Worm (Caenorhabditis elegans): Measurements from ENCODE around the gene mxl-1.

The mxl-1 gene

ce11 chrV:11217394-11217793 is 27.2 kb upstream of the mxl-1 start, which contains the start of gene cyp-29A2:
TSS of gene cyp-29A2 (plus strand) at chrV:11217583.
- TF ChIP-seq nfya-1 (tag; optimal IDR thresholded peaks at IDR 0.05): no peak
- no peak for TF ChIP-seq lim-6 (tag; optimal IDR thresholded peaks at IDR 0.05)
- no peak for TF ChIP-seq C38D4.7 (GFP tag; optimal IDR thresholded peaks at IDR 0.05)
- no peak for TF ChIP-seq ama-1 (optimal IDR thresholded peaks at IDR 0.05)
- TF ChIP-seq Y22D7AL.16 (tag; optimal IDR thresholded peaks at IDR 0.05): no peak
- no peak for TF ChIP-seq pag-3 (tag; optimal IDR thresholded peaks at IDR 0.05; ENCODE audit: borderline replicate concordance)
- TF ChIP-seq zip-5 (tag; optimal IDR thresholded peaks at IDR 0.05): no peak
- no peak for TF ChIP-seq hlh-6 (tag; optimal IDR thresholded peaks at IDR 0.05)
- no peak for TF ChIP-seq ceh-22 (tag; optimal IDR thresholded peaks at IDR 0.05)
- TF ChIP-seq T23F11.4 (GFP tag; optimal IDR thresholded peaks at IDR 0.05): no peak
- no peak for TF ChIP-seq ceh-9 (tag; optimal IDR thresholded peaks at IDR 0.05)
- TF ChIP-seq mec-3 (tag; optimal IDR thresholded peaks at IDR 0.05; ENCODE audit: borderline replicate concordance): no peak
- no peak for TF ChIP-seq tbx-7 (tag; optimal IDR thresholded peaks at IDR 0.05)
- TF ChIP-seq hlh-15 (tag; optimal IDR thresholded peaks at IDR 0.05): no peak
- no peak for TF ChIP-seq fax-1 (tag; optimal IDR thresholded peaks at IDR 0.05)

- no peak for TF ChIP-seq nhr-232 (tag; optimal IDR thresholded peaks at IDR 0.05)
- peak; percentile 24 for TF ChIP-seq elt-2 (tag; optimal IDR thresholded peaks at IDR 0.05)
Measured at ce11 chrV:11220415-11220814, 24.2 kb upstream of the mxl-1 start.

- no peak for TF ChIP-seq ref-2 (tag; optimal IDR thresholded peaks at IDR 0.05)
- no peak for TF ChIP-seq ama-1 (optimal IDR thresholded peaks at IDR 0.05)
- TF ChIP-seq dmd-4 (tag; optimal IDR thresholded peaks at IDR 0.05; ENCODE audit: borderline replicate concordance): no peak
- TF ChIP-seq ceh-14 (tag; optimal IDR thresholded peaks at IDR 0.05): no peak
- TF ChIP-seq madf-2 (tag; optimal IDR thresholded peaks at IDR 0.05): no peak
- no peak for TF ChIP-seq ceh-2 (tag; optimal IDR thresholded peaks at IDR 0.05)
- TF ChIP-seq mec-3 (tag; optimal IDR thresholded peaks at IDR 0.05; ENCODE audit: borderline replicate concordance): no peak
- no peak for TF ChIP-seq sox-4 (tag; optimal IDR thresholded peaks at IDR 0.05)
- no peak for TF ChIP-seq pag-3 (tag; optimal IDR thresholded peaks at IDR 0.05; ENCODE audit: borderline replicate concordance)
Measured at ce11 chrV:11220936-11221335, 23.7 kb upstream of the mxl-1 start, which contains the start of gene T19B10.2. TSS of gene T19B10.2 (plus strand) at chrV:11221302.

- TF ChIP-seq unc-55 (GFP tag; optimal IDR thresholded peaks at IDR 0.05) (no peak), sox-4 (tag; optimal IDR thresholded peaks at IDR 0.05) (no peak), ceh-22 (tag; optimal IDR thresholded peaks at IDR 0.05) (no peak), pros-1 (tag; optimal IDR thresholded peaks at IDR 0.05) (no peak), ztf-16 (tag; optimal IDR thresholded peaks at IDR 0.05) (no peak)
Measured at ce11 chrV:11223698-11224097, 20.9 kb upstream of the mxl-1 start.

ce11 chrV:11225981-11226380 is 18.7 kb upstream of the mxl-1 start, which contains the start of gene bgal-1:
TSS of gene bgal-1 (minus strand) at chrV:11226018.
- TF ChIP-seq elt-4 (tag; optimal IDR thresholded peaks at IDR 0.05) (no peak), unc-55 (GFP tag; optimal IDR thresholded peaks at IDR 0.05) (peak; percentile 81)

- peak; percentile 15 for TF ChIP-seq dve-1 (tag; optimal IDR thresholded peaks at IDR 0.05)
- TF ChIP-seq zip-5 (tag; optimal IDR thresholded peaks at IDR 0.05): peak; percentile 32
- TF ChIP-seq F13H6.1 (tag; optimal IDR thresholded peaks at IDR 0.05): peak; percentile 45
- TF ChIP-seq tbx-2 (tag; optimal IDR thresholded peaks at IDR 0.05): peak; percentile 79
- peak; percentile 52 for TF ChIP-seq fax-1 (tag; optimal IDR thresholded peaks at IDR 0.05)
- peak; percentile 39 for TF ChIP-seq rnt-1 (tag; optimal IDR thresholded peaks at IDR 0.05)
- peak; percentile 40 for TF ChIP-seq pqm-1 (tag; optimal IDR thresholded peaks at IDR 0.05)
- TF ChIP-seq pros-1 (tag; optimal IDR thresholded peaks at IDR 0.05): peak; percentile 9
- TF ChIP-seq elt-2 (tag; optimal IDR thresholded peaks at IDR 0.05): peak; percentile 43
- no peak for TF ChIP-seq lin-11 (tag; optimal IDR thresholded peaks at IDR 0.05)
- peak; percentile 35 for TF ChIP-seq ceh-18 (tag; optimal IDR thresholded peaks at IDR 0.05)
- peak; percentile 66 for TF ChIP-seq nfya-1 (tag; optimal IDR thresholded peaks at IDR 0.05)
- peak; percentile 25 for TF ChIP-seq hlh-8 (tag; optimal IDR thresholded peaks at IDR 0.05)
- peak; percentile 31 for TF ChIP-seq unc-55 (GFP tag; optimal IDR thresholded peaks at IDR 0.05)
- TF ChIP-seq ceh-14 (tag; optimal IDR thresholded peaks at IDR 0.05): peak; percentile 57
- no peak for TF ChIP-seq npax-4 (tag; optimal IDR thresholded peaks at IDR 0.05)
- TF ChIP-seq K02D7.2 (tag; optimal IDR thresholded peaks at IDR 0.05): no peak
- peak; percentile 10 for TF ChIP-seq dmd-4 (tag; optimal IDR thresholded peaks at IDR 0.05; ENCODE audit: borderline replicate concordance)
- TF ChIP-seq ref-2 (tag; optimal IDR thresholded peaks at IDR 0.05): peak; percentile 74
- peak; percentile 36 for TF ChIP-seq tbx-7 (tag; optimal IDR thresholded peaks at IDR 0.05)
- peak; percentile 94 for TF ChIP-seq hlh-30 (tag; optimal IDR thresholded peaks at IDR 0.05; ENCODE audit: insufficient read depth)
- TF ChIP-seq ets-4 (tag; optimal IDR thresholded peaks at IDR 0.05): peak; percentile 38
- no peak for TF ChIP-seq pax-1 (tag; optimal IDR thresholded peaks at IDR 0.05)
- TF ChIP-seq ceh-2 (tag; optimal IDR thresholded peaks at IDR 0.05): peak; percentile 66
- TF ChIP-seq syd-9 (tag; optimal IDR thresholded peaks at IDR 0.05): no peak
- TF ChIP-seq lim-6 (tag; optimal IDR thresholded peaks at IDR 0.05): no peak
Measured at ce11 chrV:11228653-11229173, 15.9 kb upstream of the mxl-1 start, which contains the start of gene pqn-70. TSS of gene pqn-70 (minus strand) at chrV:11228703.

All from whole organism, late embryonic.